Fruit fly (Drosophila melanogaster) whole organism, embryonic: ENCODE data around the gene CG16779.
A peak's percentile ranks its signal among the peaks of the same experiment; 100 is the strongest.

Experiments used
- Adf1 ChIP-seq: fragments of 200-800 bp; sonication (Bioruptor generic); IDR thresholded peaks from 2 replicates; pipeline ENCODE4 v1.3.6; 2022; ENCODE audit warnings: missing biosample characterization, missing genetic modification characterization
- CG10321 ChIP-seq: fragments of 200-800 bp; sonication (Bioruptor generic); IDR thresholded peaks from 2 replicates; pipeline ENCODE4 v1.3.6; 2022; ENCODE audit warnings: missing biosample characterization, missing genetic modification characterization
- CG11398 ChIP-seq: fragments of 200-800 bp; sonication (Bioruptor generic); optimal IDR thresholded peaks from 2 replicates; lab custom pipeline; 2016; ENCODE audit warnings: missing biosample characterization, missing genetic modification characterization
- CG11504 ChIP-seq: fragments of 200-800 bp; sonication (Bioruptor generic); optimal IDR thresholded peaks from 3 replicates; lab custom pipeline; 2019; ENCODE audit warnings: missing biosample characterization, mild to moderate bottlenecking, missing genetic modification characterization, moderate library complexity
- CG12659 ChIP-seq: fragments of 200-800 bp; sonication (Bioruptor generic); optimal IDR thresholded peaks from 3 replicates; lab custom pipeline; 2017; ENCODE audit warnings: mild to moderate bottlenecking, missing biosample characterization, missing genetic modification reagents, missing genetic modification characterization
- CG13287 ChIP-seq: fragments of 200-800 bp; sonication (Bioruptor generic); IDR thresholded peaks from 2 replicates; pipeline ENCODE4 v1.3.6; 2022; ENCODE audit warnings: missing biosample characterization, missing genetic modification characterization; ENCODE audit not compliant: partially characterized antibody
- CG14710 ChIP-seq: fragments of 200-800 bp; sonication (Bioruptor generic); optimal IDR thresholded peaks from 3 replicates; lab custom pipeline; 2019; ENCODE audit warnings: missing biosample characterization, mild to moderate bottlenecking, missing genetic modification characterization, moderate library complexity
- CG16863 ChIP-seq: fragments of 200-800 bp; sonication (Bioruptor generic); optimal IDR thresholded peaks from 3 replicates; lab custom pipeline; 2016; ENCODE audit warnings: missing biosample characterization, missing genetic modification characterization
- CG17802 ChIP-seq: fragments of 200-800 bp; sonication (Bioruptor generic); optimal IDR thresholded peaks from 2 replicates; lab custom pipeline; 2018; ENCODE audit warnings: missing biosample characterization, mild to moderate bottlenecking, missing genetic modification characterization, moderate library complexity
- CG18599 ChIP-seq: fragments of 200-800 bp; sonication (Bioruptor generic); optimal IDR thresholded peaks from 3 replicates; lab custom pipeline; 2017; ENCODE audit warnings: missing biosample characterization, missing genetic modification characterization, mild to moderate bottlenecking, moderate library complexity, missing genetic modification reagents
- CG30020 ChIP-seq: fragments of 200-800 bp; optimal IDR thresholded peaks from 2 replicates; lab custom pipeline; 2019; ENCODE audit warnings: missing biosample characterization, mild to moderate bottlenecking, missing genetic modification characterization, moderate library complexity
- CG31365 ChIP-seq: fragments of 200-800 bp; sonication (Bioruptor generic); optimal IDR thresholded peaks from 2 replicates; lab custom pipeline; 2018; ENCODE audit warnings: missing biosample characterization, mild to moderate bottlenecking, missing genetic modification characterization
- CG7745 ChIP-seq: fragments of 200-800 bp; sonication (Bioruptor generic); optimal IDR thresholded peaks from 2 replicates; lab custom pipeline; 2018; ENCODE audit warnings: missing biosample characterization, mild to moderate bottlenecking, missing genetic modification characterization, moderate library complexity
- CG7928 ChIP-seq: fragments of 200-800 bp; sonication (Bioruptor generic); optimal IDR thresholded peaks from 2 replicates; lab custom pipeline; 2017; ENCODE audit warnings: missing biosample characterization, mild to moderate bottlenecking, missing genetic modification characterization
- CG8388 ChIP-seq: fragments of 200-800 bp; sonication (Bioruptor generic); optimal IDR thresholded peaks from 2 replicates; lab custom pipeline; 2019; ENCODE audit warnings: missing biosample characterization, mild to moderate bottlenecking, missing genetic modification characterization, moderate library complexity
- CHES-1-like ChIP-seq: fragments of 200-800 bp; sonication (Bioruptor generic); optimal IDR thresholded peaks from 2 replicates; lab custom pipeline; 2016; ENCODE audit warnings: missing biosample characterization, missing genetic modification characterization
- D19B ChIP-seq: fragments of 200-800 bp; sonication (Bioruptor generic); optimal IDR thresholded peaks from 2 replicates; lab custom pipeline; 2017; ENCODE audit warnings: missing biosample characterization, mild to moderate bottlenecking, missing genetic modification characterization
- Dbx ChIP-seq: fragments of 200-800 bp; sonication (Bioruptor generic); IDR thresholded peaks from 3 replicates; pipeline ENCODE4 v1.3.6; 2022; ENCODE audit warnings: missing biosample characterization, missing genetic modification characterization
- E2f1 ChIP-seq: fragments of 200-800 bp; sonication (Bioruptor generic); IDR thresholded peaks from 2 replicates; pipeline ENCODE4 v1.3.6; 2022; ENCODE audit warnings: missing biosample characterization, missing genetic modification characterization
- Ets65A ChIP-seq: fragments of 200-800 bp; sonication (Bioruptor generic); peaks from one replicate; lab custom pipeline; 2016; ENCODE audit warnings: missing biosample characterization, missing genetic modification characterization
- MBD-R2 ChIP-seq: fragments of 200-800 bp; sonication (Bioruptor generic); IDR thresholded peaks from 2 replicates; pipeline ENCODE4 v1.3.6; 2022; ENCODE audit warnings: missing biosample characterization, missing genetic modification characterization
- NC2α ChIP-seq: fragments of 200-800 bp; sonication (Bioruptor generic); optimal IDR thresholded peaks from 2 replicates; lab custom pipeline; 2016; ENCODE audit warnings: missing biosample characterization, missing genetic modification characterization
- NFAT ChIP-seq: fragments of 200-800 bp; sonication (Bioruptor generic); IDR thresholded peaks from 2 replicates; pipeline ENCODE4 v1.3.6; 2022; ENCODE audit warnings: missing biosample characterization, missing genetic modification characterization
- Nf-YB ChIP-seq: fragments of 200-800 bp; sonication (Bioruptor generic); optimal IDR thresholded peaks from 3 replicates; lab custom pipeline; 2019; ENCODE audit warnings: missing biosample characterization, mild to moderate bottlenecking, missing genetic modification characterization, moderate library complexity
- Scr ChIP-seq: fragments of 200-800 bp; sonication (Bioruptor generic); IDR thresholded peaks from 2 replicates; pipeline ENCODE4 v1.3.6; 2022; ENCODE audit warnings: missing biosample characterization, missing genetic modification characterization; ENCODE audit not compliant: partially characterized antibody
- Side ChIP-seq: fragments of 200-800 bp; sonication (Bioruptor generic); optimal IDR thresholded peaks from 2 replicates; lab custom pipeline; 2016; ENCODE audit warnings: missing biosample characterization, missing genetic modification characterization
- ac ChIP-seq: fragments of 200-800 bp; sonication (Bioruptor generic); optimal IDR thresholded peaks from 3 replicates; lab custom pipeline; 2017; ENCODE audit warnings: missing biosample characterization, mild to moderate bottlenecking, missing genetic modification characterization
- disco-r ChIP-seq: fragments of 200-800 bp; sonication (Bioruptor generic); optimal IDR thresholded peaks from 2 replicates; lab custom pipeline; 2016; ENCODE audit warnings: missing biosample characterization, missing genetic modification characterization
- esg ChIP-seq: fragments of 200-800 bp; sonication (Bioruptor generic); conservative IDR thresholded peaks from 2 replicates; pipeline ENCODE4 v1.3.6; 2022; ENCODE audit warnings: missing biosample characterization, missing genetic modification characterization
- fd64A ChIP-seq: fragments of 200-800 bp; sonication (Bioruptor generic); optimal IDR thresholded peaks from 3 replicates; lab custom pipeline; 2018; ENCODE audit warnings: missing biosample characterization, mild to moderate bottlenecking, missing genetic modification characterization
- gsb ChIP-seq: fragments of 200-800 bp; sonication (Bioruptor generic); IDR thresholded peaks from 2 replicates; pipeline ENCODE4 v1.3.6; 2022; ENCODE audit warnings: missing biosample characterization, missing genetic modification characterization
- kah ChIP-seq: fragments of 200-800 bp; sonication (Bioruptor generic); optimal IDR thresholded peaks from 2 replicates; lab custom pipeline; 2018; ENCODE audit warnings: missing biosample characterization, mild to moderate bottlenecking, missing genetic modification characterization
- kay ChIP-seq: fragments of 200-800 bp; sonication (Bioruptor generic); optimal IDR thresholded peaks from 2 replicates; lab custom pipeline; 2016; ENCODE audit warnings: missing biosample characterization, missing genetic modification characterization
- knrl ChIP-seq: fragments of 200-800 bp; sonication (Bioruptor generic); IDR thresholded peaks from 3 replicates; pipeline ENCODE4 v1.3.6; 2022; ENCODE audit warnings: missing biosample characterization, missing genetic modification characterization; ENCODE audit not compliant: partially characterized antibody
- lab ChIP-seq: fragments of 200-800 bp; sonication (Bioruptor generic); optimal IDR thresholded peaks from 3 replicates; lab custom pipeline; 2017; ENCODE audit warnings: missing biosample characterization, missing genetic modification characterization, mild to moderate bottlenecking, moderate library complexity, missing genetic modification reagents
- lbe ChIP-seq: fragments of 200-800 bp; sonication (Bioruptor generic); optimal IDR thresholded peaks from 2 replicates; lab custom pipeline; 2016; ENCODE audit warnings: missing biosample characterization, mild to moderate bottlenecking, missing genetic modification characterization
- lilli ChIP-seq: fragments of 200-800 bp; sonication (Bioruptor generic); optimal IDR thresholded peaks from 3 replicates; lab custom pipeline; 2016; ENCODE audit warnings: missing biosample characterization, missing genetic modification characterization
- maf-S ChIP-seq: fragments of 200-800 bp; sonication (Bioruptor generic); optimal IDR thresholded peaks from 2 replicates; lab custom pipeline; 2016; ENCODE audit warnings: missing biosample characterization, missing genetic modification characterization
- nom ChIP-seq: fragments of 200-800 bp; sonication (Bioruptor generic); optimal IDR thresholded peaks from 2 replicates; lab custom pipeline; 2017; ENCODE audit warnings: missing biosample characterization, missing genetic modification characterization, mild to moderate bottlenecking, moderate library complexity, missing genetic modification reagents
- peb ChIP-seq: fragments of 200-800 bp; sonication (Bioruptor generic); IDR thresholded peaks from 2 replicates; pipeline ENCODE4 v1.3.6; 2022; ENCODE audit warnings: missing biosample characterization, missing genetic modification characterization
- phol ChIP-seq: fragments of 200-800 bp; sonication (Bioruptor generic); optimal IDR thresholded peaks from 3 replicates; lab custom pipeline; 2018; ENCODE audit warnings: missing biosample characterization, mild to moderate bottlenecking, missing genetic modification characterization, moderate library complexity
- pita ChIP-seq: fragments of 200-800 bp; sonication (Bioruptor generic); optimal IDR thresholded peaks from 2 replicates; lab custom pipeline; 2017; ENCODE audit warnings: missing biosample characterization, mild to moderate bottlenecking, missing genetic modification characterization
- pnt ChIP-seq: fragments of 200-800 bp; sonication (Bioruptor generic); optimal IDR thresholded peaks from 3 replicates; lab custom pipeline; 2016; ENCODE audit warnings: missing biosample characterization, missing genetic modification characterization
- pros ChIP-seq: fragments of 200-800 bp; sonication (Bioruptor generic); optimal IDR thresholded peaks from 3 replicates; lab custom pipeline; 2019; ENCODE audit warnings: missing biosample characterization, mild to moderate bottlenecking, missing genetic modification characterization, moderate library complexity
- ro ChIP-seq: fragments of 200-800 bp; sonication (Bioruptor generic); IDR thresholded peaks from 2 replicates; pipeline ENCODE4 v1.3.6; 2022; ENCODE audit warnings: missing biosample characterization, missing genetic modification characterization
- sc ChIP-seq, 3 experiments: fragments of >200 bp in 2 of 3; fragments of 200-800 bp in 1 of 3; sonication (Bioruptor generic) in 1 of 3; optimal IDR thresholded peaks; 2 replicates in 2 of 3; 3 replicates in 1 of 3; lab custom pipeline; 2017; ENCODE audit warnings: mild to moderate bottlenecking in 1 of 3, missing biosample characterization in 1 of 3, missing genetic modification characterization in 1 of 3, missing genetic modification reagents in 1 of 3
- sens ChIP-seq: fragments of 200-800 bp; sonication (Bioruptor generic); peaks from one replicate; lab custom pipeline; 2016; ENCODE audit warnings: missing biosample characterization, missing genetic modification characterization
- shn ChIP-seq: fragments of 200-800 bp; sonication (Bioruptor generic); optimal IDR thresholded peaks from 3 replicates; lab custom pipeline; 2016; ENCODE audit warnings: missing biosample characterization, missing genetic modification characterization
- sqz ChIP-seq: fragments of 200-800 bp; sonication (Bioruptor generic); optimal IDR thresholded peaks from 3 replicates; lab custom pipeline; 2018; ENCODE audit warnings: missing biosample characterization, mild to moderate bottlenecking, missing genetic modification characterization
- sr ChIP-seq: fragments of 200-800 bp; sonication (Bioruptor generic); IDR thresholded peaks from 3 replicates; pipeline ENCODE4 v1.3.6; 2022; ENCODE audit warnings: missing biosample characterization, missing genetic modification characterization

The CG16779 gene

DNA sequence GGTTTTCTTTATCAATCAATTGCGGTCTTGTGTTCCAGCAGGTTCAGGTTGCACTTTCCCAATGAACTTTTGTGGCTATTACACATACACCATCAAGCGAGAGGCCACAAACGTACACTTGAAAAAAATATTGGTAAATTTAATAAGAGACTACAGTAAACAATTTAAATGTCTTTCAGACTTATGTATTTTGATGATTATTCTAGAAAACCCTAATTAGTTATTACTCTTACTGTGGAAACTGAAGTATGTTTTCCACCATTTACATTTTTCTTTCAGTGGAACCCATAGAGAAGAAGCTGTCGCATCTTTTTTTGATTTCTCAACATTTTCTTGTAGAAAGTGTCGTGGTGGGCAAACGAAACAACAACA, 40.6 kb upstream of the CG16779 start (continued):
- TF ChIP-seq gsb (GFP tag; lab: Robert Waterston, UW) (peak; percentile 78), kay (GFP tag; lab: Kevin White, UChicago) (peak; percentile 82), pita (no peak), knrl (no peak), CG10321 (GFP tag; lab: Robert Waterston, UW) (peak; percentile 59), CG11398 (GFP tag; lab: Kevin White, UChicago) (peak; percentile 94), ro (GFP tag; lab: Robert Waterston, UW) (peak; percentile 61), CG17802 (tag; lab: Kevin White, UChicago) (peak; percentile 79), sqz (GFP tag; lab: Kevin White, UChicago) (peak; percentile 86), maf-S (GFP tag; lab: Kevin White, UChicago) (peak; percentile 81), CG31365 (tag; lab: Kevin White, UChicago) (peak; percentile 57), phol (tag; lab: Kevin White, UChicago) (peak; percentile 95), lilli (GFP tag; lab: Kevin White, UChicago) (peak; percentile 88), disco-r (GFP tag; lab: Kevin White, UChicago) (peak; percentile 88), CG16863 (GFP tag; lab: Kevin White, UChicago) (peak; percentile 94), lab (GFP tag; lab: Kevin White, UChicago) (peak; percentile 93), CG18599 (peak; percentile 87), ac (GFP tag; lab: Kevin White, UChicago) (peak; percentile 2), NC2α (peak; percentile 86), sens (GFP tag; lab: Kevin White, UChicago) (peak; percentile 99), shn (GFP tag; lab: Kevin White, UChicago) (peak; percentile 83), CG7745 (tag; lab: Kevin White, UChicago) (no peak), pros (GFP tag; lab: Kevin White, UChicago) (peak; percentile 22), Ets65A (peak; percentile 98), nom (GFP tag; lab: Kevin White, UChicago) (no peak), NFAT (GFP tag; lab: Robert Waterston, UW) (peak; percentile 78), CG13287 (GFP tag; lab: Robert Waterston, UW) (no peak), Dbx (GFP tag; lab: Robert Waterston, UW) (peak; percentile 78), sc (optimal IDR thresholded peaks at IDR 0.05; lab: Kevin White, UChicago) (no peak), sc (GFP tag; optimal IDR thresholded peaks at IDR 0.05; lab: Kevin White, UChicago) (peak; percentile 92), Scr (no peak), CG12659 (GFP tag; lab: Kevin White, UChicago) (peak; percentile 89), E2f1 (peak; percentile 91), sr (GFP tag; lab: Robert Waterston, UW) (peak; percentile 54; the same call in 2 of the 3 replicates), Adf1 (GFP tag; lab: Robert Waterston, UW) (no peak), D19B (GFP tag; lab: Kevin White, UChicago) (peak; percentile 68), Nf-YB (peak; percentile 78), esg (GFP tag; lab: Robert Waterston, UW) (peak; percentile 92), Side (peak; percentile 87), CG8388 (peak; percentile 96), CHES-1-like (peak; percentile 90), CG7928 (GFP tag; lab: Kevin White, UChicago) (peak; percentile 33), pnt (peak; percentile 92), peb (GFP tag; lab: Robert Waterston, UW) (peak; percentile 82), lbe (peak; percentile 35), CG30020 (tag; lab: Kevin White, UChicago) (peak; percentile 73), CG11504 (peak; percentile 96), fd64A (GFP tag; lab: Kevin White, UChicago) (peak; percentile 77), CG14710 (tag; lab: Kevin White, UChicago) (peak; percentile 92), kah (GFP tag; lab: Kevin White, UChicago) (peak; percentile 88), MBD-R2 (peak; percentile 62; the same call in 1 of the 2 replicates)
